Fruit fly (Drosophila melanogaster) whole organism, embryonic: ENCODE data around the gene CG5255.
A peak's percentile ranks its signal among the peaks of the same experiment; 100 is the strongest.

Experiments
- ATbp ChIP-seq: fragments of 200-800 bp; sonication (Bioruptor generic); optimal IDR thresholded peaks from 2 replicates; lab custom pipeline; 2017; ENCODE audit warnings: missing biosample characterization, mild to moderate bottlenecking, missing genetic modification characterization, missing genetic modification reagents
- CG10147 ChIP-seq: fragments of 200-800 bp; sonication (Bioruptor generic); optimal IDR thresholded peaks from 2 replicates; lab custom pipeline; 2019; ENCODE audit warnings: missing biosample characterization, mild to moderate bottlenecking, missing genetic modification characterization, moderate library complexity
- CG10209 ChIP-seq: fragments of 200-800 bp; sonication (Bioruptor generic); optimal IDR thresholded peaks from 3 replicates; lab custom pipeline; 2017; ENCODE audit warnings: missing biosample characterization, mild to moderate bottlenecking, missing genetic modification characterization, missing genetic modification reagents
- CG10654 ChIP-seq: fragments of 200-800 bp; sonication (Bioruptor generic); optimal IDR thresholded peaks from 2 replicates; lab custom pipeline; 2016; ENCODE audit warnings: missing biosample characterization, missing genetic modification characterization
- CG12299 ChIP-seq: fragments of 200-800 bp; sonication (Bioruptor generic); optimal IDR thresholded peaks from 2 replicates; lab custom pipeline; 2018; ENCODE audit warnings: missing biosample characterization, mild to moderate bottlenecking, missing genetic modification characterization
- CG13287 ChIP-seq: fragments of 200-800 bp; sonication (Bioruptor generic); IDR thresholded peaks from 2 replicates; pipeline ENCODE4 v1.3.6; 2022; ENCODE audit warnings: missing biosample characterization, missing genetic modification characterization; ENCODE audit not compliant: partially characterized antibody
- CG2875 ChIP-seq: fragments of 200-800 bp; sonication (Bioruptor generic); optimal IDR thresholded peaks from 2 replicates; lab custom pipeline; 2017; ENCODE audit warnings: missing biosample characterization, mild to moderate bottlenecking, missing genetic modification characterization, missing genetic modification reagents
- CG3407 ChIP-seq: fragments of 200-800 bp; sonication (Bioruptor generic); optimal IDR thresholded peaks from 2 replicates; lab custom pipeline; 2018; ENCODE audit warnings: missing biosample characterization, mild to moderate bottlenecking, missing genetic modification characterization
- CG3726 ChIP-seq: fragments of 200-800 bp; sonication (Bioruptor generic); IDR thresholded peaks from 3 replicates; pipeline ENCODE4, ENCODE4 v1.3.6; 2022; ENCODE audit warnings: missing biosample characterization, missing genetic modification characterization
- CG4360 ChIP-seq: fragments of 200-800 bp; sonication (Bioruptor generic); IDR thresholded peaks from 2 replicates; pipeline ENCODE4 v1.3.6; 2022; ENCODE audit warnings: missing biosample characterization, missing genetic modification characterization
- CG7357 ChIP-seq: fragments of 200-800 bp; sonication (Bioruptor generic); IDR thresholded peaks from 3 replicates; pipeline ENCODE4 v1.3.6; 2022; ENCODE audit warnings: missing biosample characterization, missing genetic modification characterization
- CG8290 ChIP-seq, 3 experiments: fragments of 200-800 bp; sonication (Bioruptor generic); optimal IDR thresholded peaks; 2 replicates each; lab custom pipeline; 2016 to 2019; ENCODE audit warnings: missing biosample characterization in 3 of 3, missing genetic modification characterization in 3 of 3, mild to moderate bottlenecking in 2 of 3, moderate library complexity in 1 of 3
- CG8359 ChIP-seq: fragments of 200-800 bp; sonication (Bioruptor generic); optimal IDR thresholded peaks from 2 replicates; lab custom pipeline; 2017; ENCODE audit warnings: missing biosample characterization, mild to moderate bottlenecking, missing genetic modification characterization, borderline replicate concordance
- CG8944 ChIP-seq: fragments of 200-800 bp; sonication (Bioruptor generic); optimal IDR thresholded peaks from 3 replicates; lab custom pipeline; 2016; ENCODE audit warnings: missing biosample characterization, missing genetic modification characterization
- CHES-1-like ChIP-seq: fragments of 200-800 bp; sonication (Bioruptor generic); optimal IDR thresholded peaks from 2 replicates; lab custom pipeline; 2016; ENCODE audit warnings: missing biosample characterization, missing genetic modification characterization
- Dfd ChIP-seq, 2 experiments: fragments of >200 bp; optimal IDR thresholded peaks; 2 replicates each; lab custom pipeline; 2017; ENCODE audit warnings: missing biosample characterization in 2 of 2, missing genetic modification characterization in 2 of 2
- E2f2 ChIP-seq: fragments of 200-800 bp; sonication (Bioruptor generic); IDR thresholded peaks from 2 replicates; pipeline ENCODE4 v1.3.6; 2022; ENCODE audit warnings: missing biosample characterization, missing genetic modification characterization
- Eip74EF ChIP-seq, 2 experiments: fragments of 200-800 bp in 1 of 2; fragments of >200 bp in 1 of 2; sonication (Bioruptor generic) in 1 of 2; optimal IDR thresholded peaks; 2 replicates each; lab custom pipeline; 2017 to 2019; ENCODE audit warnings: missing biosample characterization in 2 of 2, missing genetic modification characterization in 2 of 2, mild to moderate bottlenecking in 1 of 2, moderate library complexity in 1 of 2
- Ets65A ChIP-seq: fragments of 200-800 bp; sonication (Bioruptor generic); peaks from one replicate; lab custom pipeline; 2016; ENCODE audit warnings: missing biosample characterization, missing genetic modification characterization
- Fer1 ChIP-seq: fragments of 200-800 bp; sonication (Bioruptor generic); optimal IDR thresholded peaks from 2 replicates; lab custom pipeline; 2017; ENCODE audit warnings: missing biosample characterization, mild to moderate bottlenecking, missing genetic modification characterization
- Fer3 ChIP-seq: fragments of 200-800 bp; sonication (Bioruptor generic); optimal IDR thresholded peaks from 2 replicates; lab custom pipeline; 2018; ENCODE audit warnings: missing biosample characterization, mild to moderate bottlenecking, missing genetic modification characterization, moderate library complexity
- HHEX ChIP-seq: fragments of 200-800 bp; sonication (Bioruptor generic); optimal IDR thresholded peaks from 3 replicates; lab custom pipeline; 2017; ENCODE audit warnings: missing biosample characterization, mild to moderate bottlenecking, missing genetic modification characterization, missing genetic modification reagents
- Hr3 ChIP-seq: fragments of 200-800 bp; sonication (Bioruptor generic); optimal IDR thresholded peaks from 3 replicates; lab custom pipeline; 2016; ENCODE audit warnings: missing biosample characterization, missing genetic modification characterization
- Hr51 ChIP-seq, 2 experiments: fragments of 200-800 bp; sonication (Bioruptor generic); optimal IDR thresholded peaks; 2 replicates in 1 of 2; 3 replicates in 1 of 2; lab custom pipeline; 2016 to 2018; ENCODE audit warnings: missing biosample characterization in 2 of 2, missing genetic modification characterization in 2 of 2, mild to moderate bottlenecking in 1 of 2, moderate library complexity in 1 of 2
- Hsf ChIP-seq: fragments of 200-800 bp; sonication (Bioruptor generic); optimal IDR thresholded peaks from 3 replicates; lab custom pipeline; 2016; ENCODE audit warnings: missing biosample characterization, missing genetic modification characterization
- Lpt ChIP-seq: fragments of >200 bp; optimal IDR thresholded peaks from 2 replicates; lab custom pipeline; 2018; ENCODE audit warnings: missing biosample characterization, missing genetic modification characterization
- NfI ChIP-seq: fragments of 200-800 bp; sonication (Bioruptor generic); optimal IDR thresholded peaks from 3 replicates; lab custom pipeline; 2018; ENCODE audit warnings: missing biosample characterization, mild to moderate bottlenecking, missing genetic modification characterization, moderate library complexity
- Oaz ChIP-seq: fragments of 200-800 bp; sonication (Bioruptor generic); IDR thresholded peaks from 2 replicates; pipeline ENCODE4 v1.3.6; 2022; ENCODE audit warnings: missing biosample characterization, missing genetic modification characterization
- Ssrp ChIP-seq: fragments of 200-800 bp; sonication (Bioruptor generic); optimal IDR thresholded peaks from 2 replicates; lab custom pipeline; 2018; ENCODE audit warnings: missing biosample characterization, mild to moderate bottlenecking, missing genetic modification characterization, moderate library complexity
- bigmax ChIP-seq: fragments of 200-800 bp; sonication (Bioruptor generic); optimal IDR thresholded peaks from 2 replicates; lab custom pipeline; 2018; ENCODE audit warnings: missing biosample characterization, mild to moderate bottlenecking, missing genetic modification characterization
- bsh ChIP-seq, 2 experiments: fragments of 200-800 bp; sonication (Bioruptor generic); optimal IDR thresholded peaks; 2 replicates each; lab custom pipeline; 2017 to 2018; ENCODE audit warnings: mild to moderate bottlenecking in 2 of 2, missing biosample characterization in 2 of 2, missing genetic modification characterization in 2 of 2, moderate library complexity in 1 of 2
- chn ChIP-seq: fragments of 200-800 bp; sonication (Bioruptor generic); optimal IDR thresholded peaks from 2 replicates; lab custom pipeline; 2016; ENCODE audit warnings: missing biosample characterization, missing genetic modification characterization
- ci ChIP-seq: fragments of 200-800 bp; sonication (Bioruptor generic); IDR thresholded peaks from 3 replicates; pipeline ENCODE4 v1.3.6; 2022; ENCODE audit warnings: missing biosample characterization, missing genetic modification characterization
- cwo ChIP-seq: fragments of 200-800 bp; sonication (Bioruptor generic); optimal IDR thresholded peaks from 3 replicates; lab custom pipeline; 2017; ENCODE audit warnings: missing biosample characterization, missing genetic modification characterization, mild to moderate bottlenecking, moderate library complexity, missing genetic modification reagents
- dmrt11E ChIP-seq: fragments of 200-800 bp; sonication (Bioruptor generic); optimal IDR thresholded peaks from 3 replicates; lab custom pipeline; 2018; ENCODE audit warnings: missing biosample characterization, mild to moderate bottlenecking, missing genetic modification characterization, moderate library complexity
- lov ChIP-seq, 2 experiments: fragments of 200-800 bp in 1 of 2; fragments of >200 bp in 1 of 2; sonication (Bioruptor generic) in 1 of 2; IDR thresholded peaks in 1 of 2; optimal IDR thresholded peaks in 1 of 2; 2 replicates in 1 of 2; 3 replicates in 1 of 2; pipeline versions ENCODE4 v1.3.6 to Lab custom; 2017 to 2022; ENCODE audit warnings: missing biosample characterization in 1 of 2, missing genetic modification characterization in 1 of 2
- oc ChIP-seq: fragments of 200-800 bp; sonication (Bioruptor generic); optimal IDR thresholded peaks from 2 replicates; lab custom pipeline; 2018; ENCODE audit warnings: missing biosample characterization, mild to moderate bottlenecking, missing genetic modification characterization, moderate library complexity
- org-1 ChIP-seq: fragments of 200-800 bp; sonication (Bioruptor generic); optimal IDR thresholded peaks from 2 replicates; lab custom pipeline; 2017; ENCODE audit warnings: missing biosample characterization, missing genetic modification characterization
- ranshi ChIP-seq: fragments of 200-800 bp; sonication (Bioruptor generic); IDR thresholded peaks from 2 replicates; pipeline ENCODE4 v1.3.6; 2022; ENCODE audit warnings: missing biosample characterization, missing genetic modification characterization
- run ChIP-seq: fragments of 200-800 bp; sonication (Bioruptor generic); optimal IDR thresholded peaks from 3 replicates; lab custom pipeline; 2018; ENCODE audit warnings: missing biosample characterization, mild to moderate bottlenecking, missing genetic modification characterization
- sim ChIP-seq: fragments of 200-800 bp; sonication (Bioruptor generic); IDR thresholded peaks from 2 replicates; pipeline ENCODE4 v1.3.6; 2022; ENCODE audit warnings: missing biosample characterization, missing genetic modification characterization
- tna ChIP-seq: fragments of 200-800 bp; sonication (Bioruptor generic); IDR thresholded peaks from 2 replicates; pipeline ENCODE4 v1.3.6; 2022; ENCODE audit warnings: missing biosample characterization, missing genetic modification characterization; ENCODE audit not compliant: partially characterized antibody
- trh ChIP-seq: fragments of 200-800 bp; sonication (Bioruptor generic); optimal IDR thresholded peaks from 2 replicates; lab custom pipeline; 2016; ENCODE audit warnings: missing biosample characterization, missing genetic modification characterization
- ttk ChIP-seq: fragments of 200-800 bp; sonication (Bioruptor generic); IDR thresholded peaks from 2 replicates; pipeline ENCODE4 v2.1.2; 2022; ENCODE audit warnings: missing biosample characterization, missing genetic modification characterization
- vnd ChIP-seq: fragments of 200-800 bp; sonication (Bioruptor generic); IDR thresholded peaks from 3 replicates; pipeline ENCODE4 v1.3.6; 2022; ENCODE audit warnings: missing biosample characterization, missing genetic modification characterization; ENCODE audit not compliant: partially characterized antibody

Gene CG5255

DNA sequence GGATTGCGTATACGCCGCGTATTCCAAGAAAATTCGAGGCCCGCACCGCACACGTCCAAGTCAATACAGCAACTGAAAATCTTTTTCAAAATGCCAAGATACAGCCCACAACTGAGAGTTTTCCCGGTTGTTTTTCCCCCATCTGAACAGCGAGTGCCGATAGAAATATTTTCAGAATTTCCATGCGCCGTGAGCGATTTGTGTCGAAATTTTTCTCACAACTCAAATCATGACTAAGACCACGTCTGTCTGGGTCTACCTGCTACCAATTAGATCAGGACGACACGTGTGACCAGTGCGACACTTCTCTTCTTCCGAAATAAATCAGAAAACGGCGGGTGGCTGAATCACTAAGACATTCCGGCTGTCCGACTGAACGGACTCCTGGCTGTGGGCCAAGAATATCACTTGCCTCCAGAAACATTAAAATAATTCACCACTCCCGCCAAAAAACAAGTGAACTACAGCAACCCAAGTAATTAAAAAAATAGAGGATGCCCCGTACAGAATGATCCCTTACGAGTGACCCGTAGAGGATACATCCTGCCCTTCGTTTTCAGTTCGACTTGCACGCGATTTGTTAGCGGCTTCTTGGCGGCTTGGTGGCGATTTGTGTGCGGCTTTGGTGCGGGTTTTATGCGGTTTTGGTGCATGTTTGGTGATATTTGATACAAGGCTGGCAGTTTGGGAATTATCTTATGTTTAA, 12.2 kb upstream of the CG5255 start, which contains the start of gene cher (continued):
- TF ChIP-seq Ets65A (GFP tag; lab: Kevin White, UChicago) (peak; percentile 47), ranshi (GFP tag; lab: Robert Waterston, UW) (no peak), CG8359 (GFP tag; lab: Kevin White, UChicago) (peak; percentile 97), cwo (GFP tag; lab: Kevin White, UChicago) (peak; percentile 30), Fer1 (GFP tag; lab: Kevin White, UChicago) (no peak), Hsf (no peak), CG3726 (GFP tag; lab: Robert Waterston, UW) (no peak), CG12299 (no peak), Hr51 (GFP tag; optimal IDR thresholded peaks at IDR 0.05; lab: Kevin White, UChicago) (no peak), CG4360 (no peak), CG10147 (GFP tag; lab: Kevin White, UChicago) (no peak)

DNA sequence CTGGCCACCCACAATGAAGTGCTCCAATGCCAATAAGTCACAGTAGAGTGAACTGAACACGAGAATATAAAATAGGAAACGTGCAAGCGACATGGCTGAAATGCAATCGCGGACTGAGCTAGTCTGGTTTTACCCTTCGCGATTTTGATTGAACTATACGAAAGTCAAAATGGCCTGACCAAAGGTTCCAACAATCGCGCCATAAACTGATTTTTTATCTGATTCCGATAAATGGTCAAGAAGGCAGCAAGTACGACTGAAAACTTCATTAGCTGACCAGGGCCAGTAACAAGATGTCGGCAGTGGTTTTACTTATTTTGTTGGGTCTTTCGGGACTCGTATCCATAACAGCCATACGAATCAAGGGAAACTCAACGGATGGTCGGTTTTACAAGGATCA, 10.9 kb upstream of the CG5255 start, which contains the start of the genes CG17477 and CG31269:
Gene CG17477 (minus strand): TSS at position 101 of the 400 bp plus-strand sequence.
Gene CG31269 (plus strand): TSS at position 289 of the 400 bp plus-strand sequence.
- TF ChIP-seq run (tag; lab: Kevin White, UChicago) (no peak), Eip74EF (GFP tag; optimal IDR thresholded peaks at IDR 0.05; lab: Kevin White, UChicago) (no peak), Dfd (GFP tag; optimal IDR thresholded peaks at IDR 0.05; lab: Kevin White, UChicago) (no peak), CHES-1-like (GFP tag; lab: Kevin White, UChicago) (no peak), dmrt11E (tag; lab: Kevin White, UChicago) (no peak), oc (tag; lab: Kevin White, UChicago) (no peak), Hr3 (GFP tag; lab: Kevin White, UChicago) (no peak), ci (GFP tag; lab: Robert Waterston, UW) (no peak), CG3407 (GFP tag; lab: Kevin White, UChicago) (no peak), NfI (GFP tag; lab: Kevin White, UChicago) (no peak), E2f2 (GFP tag; lab: Robert Waterston, UW) (no peak), chn (GFP tag; lab: Kevin White, UChicago) (no peak), CG2875 (GFP tag; lab: Kevin White, UChicago) (no peak), org-1 (GFP tag; lab: Kevin White, UChicago) (no peak), lov (optimal IDR thresholded peaks at IDR 0.05; lab: Kevin White, UChicago) (no peak), lov (GFP tag; IDR thresholded peaks at IDR 0.05; lab: Robert Waterston, UW) (no peak), CG7357 (GFP tag; lab: Robert Waterston, UW) (no peak), CG10654 (GFP tag; lab: Kevin White, UChicago) (no peak)
- TF ChIP-seq, all 482 proteins: peak for 0

DNA sequence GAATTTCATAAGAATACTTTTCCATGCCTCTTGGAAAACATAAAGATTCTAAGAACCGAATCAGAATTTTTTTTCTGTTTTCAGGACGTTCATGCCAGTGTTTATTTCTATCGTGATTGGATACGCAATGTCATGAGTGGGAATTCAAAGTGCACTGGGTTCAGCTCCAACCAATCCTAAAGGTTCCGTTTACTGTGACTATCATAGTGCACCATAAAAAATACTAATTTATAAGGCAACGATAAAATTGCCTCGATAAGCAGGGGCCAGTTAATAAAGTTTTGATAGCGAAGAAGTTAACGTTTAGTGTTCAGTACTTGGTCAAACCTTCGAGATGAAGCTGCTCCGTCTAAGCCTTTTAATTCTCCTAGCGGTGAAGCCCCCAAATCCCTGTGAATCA, 9.8 kb upstream of the CG5255 start, which contains the start of gene CG31265:
Gene CG31265 (plus strand): TSS at position 301 of the 400 bp plus-strand sequence.
- TF ChIP-seq tna (no peak), HHEX (GFP tag; lab: Kevin White, UChicago) (no peak), Fer3 (tag; lab: Kevin White, UChicago) (no peak), ATbp (GFP tag; lab: Kevin White, UChicago) (no peak), Lpt (GFP tag; lab: Kevin White, UChicago) (no peak), Oaz (no peak), bsh (GFP tag; optimal IDR thresholded peaks at IDR 0.05; lab: Kevin White, UChicago) (no peak), CG13287 (GFP tag; lab: Robert Waterston, UW) (no peak), vnd (GFP tag; lab: Robert Waterston, UW) (no peak), CG8944 (GFP tag; lab: Kevin White, UChicago) (no peak), Ssrp (tag; lab: Kevin White, UChicago) (no peak), bigmax (GFP tag; lab: Kevin White, UChicago) (no peak), CG10209 (GFP tag; lab: Kevin White, UChicago) (no peak), sim (no peak), trh (GFP tag; lab: Kevin White, UChicago) (no peak), CG8290 (GFP tag; optimal IDR thresholded peaks at IDR 0.05; lab: Kevin White, UChicago) (no peak), CG8290 (tag; optimal IDR thresholded peaks at IDR 0.05; lab: Kevin White, UChicago) (no peak), ttk (no peak)
